Fruit fly (Drosophila melanogaster) whole organism, prepupa: Measurements from ENCODE around the gene Esp.

Source experiments
- Blimp-1 ChIP-seq: fragments of 200-800 bp; sonication (Bioruptor generic); optimal IDR thresholded peaks from 3 replicates; lab custom pipeline; 2017; ENCODE audit warnings: missing biosample characterization, missing genetic modification characterization, mild to moderate bottlenecking, moderate library complexity, missing genetic modification reagents
- CG10631 ChIP-seq: fragments of 200-800 bp; sonication (Bioruptor generic); optimal IDR thresholded peaks from 2 replicates; lab custom pipeline; 2016; ENCODE audit warnings: missing biosample characterization, missing genetic modification characterization
- CG10669 ChIP-seq: fragments of 200-800 bp; sonication (Bioruptor generic); optimal IDR thresholded peaks from 3 replicates; lab custom pipeline; 2018; ENCODE audit warnings: missing biosample characterization, mild to moderate bottlenecking, missing genetic modification characterization, moderate library complexity
- CG11762 ChIP-seq: fragments of 200-800 bp; sonication (Bioruptor generic); optimal IDR thresholded peaks from 3 replicates; lab custom pipeline; 2016; ENCODE audit warnings: missing biosample characterization, missing genetic modification characterization; ENCODE audit not compliant: insufficient read depth
- CG11902 ChIP-seq: fragments of 200-800 bp; sonication (Bioruptor generic); optimal IDR thresholded peaks from 3 replicates; lab custom pipeline; 2016; ENCODE audit warnings: missing biosample characterization, missing genetic modification characterization
- CG1621 ChIP-seq: fragments of 200-800 bp; sonication (Bioruptor generic); optimal IDR thresholded peaks from 3 replicates; lab custom pipeline; 2018; ENCODE audit warnings: missing biosample characterization, mild to moderate bottlenecking, missing genetic modification characterization
- CG16779 ChIP-seq: fragments of 200-800 bp; sonication (Bioruptor generic); optimal IDR thresholded peaks from 3 replicates; lab custom pipeline; 2017; ENCODE audit warnings: missing biosample characterization, mild to moderate bottlenecking, missing genetic modification characterization
- CG3919 ChIP-seq: fragments of 200-800 bp; sonication (Bioruptor generic); optimal IDR thresholded peaks from 3 replicates; lab custom pipeline; 2016; ENCODE audit warnings: missing biosample characterization, missing genetic modification characterization
- CG4318 ChIP-seq: fragments of 200-800 bp; sonication (Bioruptor generic); optimal IDR thresholded peaks from 3 replicates; lab custom pipeline; 2017; ENCODE audit warnings: missing biosample characterization, mild to moderate bottlenecking, missing genetic modification characterization
- CG6163 ChIP-seq: fragments of 200-800 bp; sonication (Bioruptor generic); IDR thresholded peaks from 3 replicates; pipeline ENCODE4 v1.3.6; 2022; ENCODE audit warnings: missing biosample characterization, missing genetic modification characterization
- CG6276 ChIP-seq: fragments of 200-800 bp; sonication (Bioruptor generic); optimal IDR thresholded peaks from 2 replicates; lab custom pipeline; 2017; ENCODE audit warnings: missing biosample characterization, mild to moderate bottlenecking, missing genetic modification characterization
- CG6792 ChIP-seq: fragments of 200-800 bp; sonication (Bioruptor generic); optimal IDR thresholded peaks from 3 replicates; lab custom pipeline; 2016; ENCODE audit warnings: missing biosample characterization, missing genetic modification characterization
- CG8119 ChIP-seq: fragments of 200-800 bp; sonication (Bioruptor generic); IDR thresholded peaks from 3 replicates; pipeline ENCODE4 v1.3.6; 2022; ENCODE audit warnings: missing biosample characterization, missing genetic modification characterization
- Eip75B ChIP-seq: fragments of 200-800 bp; sonication (Bioruptor generic); optimal IDR thresholded peaks from 3 replicates; lab custom pipeline; 2016; ENCODE audit warnings: missing biosample characterization, missing genetic modification characterization
- Eip78C ChIP-seq: fragments of 200-800 bp; sonication (Bioruptor generic); peaks from one replicate; lab custom pipeline; 2016; ENCODE audit warnings: missing biosample characterization, missing genetic modification characterization
- Ets21C ChIP-seq: fragments of 200-800 bp; sonication (Bioruptor generic); optimal IDR thresholded peaks from 3 replicates; lab custom pipeline; 2016; ENCODE audit warnings: missing biosample characterization, missing genetic modification characterization
- Gug ChIP-seq: fragments of 200-800 bp; sonication (Bioruptor generic); IDR thresholded peaks from 2 replicates; pipeline ENCODE4 v1.3.6; 2022; ENCODE audit warnings: missing biosample characterization, missing genetic modification characterization
- Hr4 ChIP-seq: fragments of 200-800 bp; sonication (Bioruptor generic); optimal IDR thresholded peaks from 3 replicates; lab custom pipeline; 2016; ENCODE audit warnings: missing biosample characterization, missing genetic modification characterization
- Sox14 ChIP-seq: fragments of 200-800 bp; sonication (Bioruptor generic); optimal IDR thresholded peaks from 3 replicates; lab custom pipeline; 2016; ENCODE audit warnings: missing biosample characterization, missing genetic modification characterization
- Sox15 ChIP-seq: fragments of 200-800 bp; sonication (Bioruptor generic); optimal IDR thresholded peaks from 3 replicates; lab custom pipeline; 2016; ENCODE audit warnings: missing biosample characterization, missing genetic modification characterization
- acj6 ChIP-seq: fragments of 200-800 bp; sonication (Bioruptor generic); optimal IDR thresholded peaks from 3 replicates; lab custom pipeline; 2016; ENCODE audit warnings: missing biosample characterization, missing genetic modification characterization
- cyc ChIP-seq: fragments of 200-800 bp; sonication (Bioruptor generic); optimal IDR thresholded peaks from 3 replicates; lab custom pipeline; 2016; ENCODE audit warnings: missing biosample characterization, missing genetic modification characterization
- dac ChIP-seq: fragments of 200-800 bp; sonication (Bioruptor generic); optimal IDR thresholded peaks from 2 replicates; lab custom pipeline; 2017; ENCODE audit warnings: missing biosample characterization, mild to moderate bottlenecking, missing genetic modification characterization
- dsx ChIP-seq: fragments of 200-800 bp; optimal IDR thresholded peaks from 3 replicates; lab custom pipeline; 2019; ENCODE audit warnings: missing biosample characterization, mild to moderate bottlenecking, missing genetic modification characterization, moderate library complexity; ENCODE audit not compliant: poor library complexity, severe bottlenecking
- eg ChIP-seq: fragments of 200-800 bp; sonication (Bioruptor generic); IDR thresholded peaks from 3 replicates; pipeline ENCODE4 v1.3.6; 2022; ENCODE audit warnings: missing biosample characterization, missing genetic modification characterization
- esn ChIP-seq: fragments of 200-800 bp; sonication (Bioruptor generic); optimal IDR thresholded peaks from 2 replicates; lab custom pipeline; 2016; ENCODE audit warnings: missing biosample characterization, mild to moderate bottlenecking, missing genetic modification characterization, moderate library complexity
- fkh ChIP-seq: fragments of 200-800 bp; sonication (Bioruptor generic); optimal IDR thresholded peaks from 3 replicates; lab custom pipeline; 2017; ENCODE audit warnings: missing biosample characterization, mild to moderate bottlenecking, missing genetic modification characterization, moderate library complexity
- net ChIP-seq: fragments of 200-800 bp; sonication (Bioruptor generic); optimal IDR thresholded peaks from 3 replicates; lab custom pipeline; 2016; ENCODE audit warnings: missing biosample characterization, missing genetic modification characterization
- pdm3 ChIP-seq: fragments of 200-800 bp; sonication (Bioruptor generic); optimal IDR thresholded peaks from 3 replicates; lab custom pipeline; 2016; ENCODE audit warnings: missing biosample characterization, missing genetic modification characterization
- ss ChIP-seq, 2 experiments: fragments of 200-800 bp; sonication (Bioruptor generic); optimal IDR thresholded peaks; 2 replicates in 1 of 2; 3 replicates in 1 of 2; lab custom pipeline; 2017 to 2018; ENCODE audit warnings: mild to moderate bottlenecking in 2 of 2, missing biosample characterization in 2 of 2, missing genetic modification characterization in 2 of 2, moderate library complexity in 1 of 2
- topi ChIP-seq: fragments of 200-800 bp; sonication (Bioruptor generic); optimal IDR thresholded peaks from 3 replicates; lab custom pipeline; 2016; ENCODE audit warnings: missing biosample characterization, missing genetic modification characterization
- vri ChIP-seq: fragments of 200-800 bp; sonication (Bioruptor generic); optimal IDR thresholded peaks from 3 replicates; lab custom pipeline; 2016; ENCODE audit warnings: missing biosample characterization, mild to moderate bottlenecking, missing genetic modification characterization

Gene Esp

dm6 chr3R:24893320-24893955 is 51.7 kb downstream of the Esp start (continued):
- TF ChIP-seq eg (GFP tag; lab: Robert Waterston, UW) (peak; percentile 84), ss (GFP tag; optimal IDR thresholded peaks at IDR 0.05; lab: Kevin White, UChicago) (peak; percentile 84 to 86), acj6 (GFP tag; lab: Kevin White, UChicago) (peak; percentile 81), pdm3 (GFP tag; lab: Kevin White, UChicago) (peak; percentile 68), CG10631 (GFP tag; lab: Kevin White, UChicago) (peak; percentile 88), Sox15 (GFP tag; lab: Kevin White, UChicago) (peak; percentile 39), esn (GFP tag; lab: Kevin White, UChicago) (peak; percentile 88), Hr4 (peak; percentile 66), CG11762 (GFP tag; lab: Kevin White, UChicago) (peak; percentile 80), fkh (GFP tag; lab: Kevin White, UChicago) (peak; percentile 64), CG11902 (peak; percentile 59), CG16779 (peak; percentile 81), CG1621 (peak; percentile 45), CG10669 (GFP tag; lab: Kevin White, UChicago) (peak; percentile 81), Gug (GFP tag; lab: Robert Waterston, UW) (peak; percentile 76), Sox14 (GFP tag; lab: Kevin White, UChicago) (peak; percentile 33), CG6792 (GFP tag; lab: Kevin White, UChicago) (peak; percentile 80), cyc (GFP tag; lab: Kevin White, UChicago) (peak; percentile 74), dac (GFP tag; lab: Kevin White, UChicago) (peak; percentile 62)

- TF ChIP-seq CG11762 (GFP tag; lab: Kevin White, UChicago) (peak; percentile 3), CG4318 (GFP tag; lab: Kevin White, UChicago) (no peak), CG6276 (GFP tag; lab: Kevin White, UChicago) (no peak), CG6163 (peak; percentile 28; the same call in 1 of the 3 replicates), net (peak; percentile 9), topi (GFP tag; lab: Kevin White, UChicago) (peak; percentile 10), fkh (GFP tag; lab: Kevin White, UChicago) (no peak), Sox14 (GFP tag; lab: Kevin White, UChicago) (no peak), CG8119 (GFP tag; lab: Robert Waterston, UW) (peak; percentile 29; the same call in 2 of the 3 replicates), Eip75B (GFP tag; lab: Kevin White, UChicago) (no peak), CG11902 (no peak), Sox15 (GFP tag; lab: Kevin White, UChicago) (no peak), pdm3 (GFP tag; lab: Kevin White, UChicago) (no peak), CG3919 (GFP tag; lab: Kevin White, UChicago) (peak; percentile 6), CG10669 (GFP tag; lab: Kevin White, UChicago) (no peak), vri (GFP tag; lab: Kevin White, UChicago) (no peak), acj6 (GFP tag; lab: Kevin White, UChicago) (no peak), Blimp-1 (GFP tag; lab: Kevin White, UChicago) (no peak), Ets21C (GFP tag; lab: Kevin White, UChicago) (no peak), eg (GFP tag; lab: Robert Waterston, UW) (peak; percentile 59; the same call in 1 of the 3 replicates), Eip78C (peak; percentile 68), cyc (GFP tag; lab: Kevin White, UChicago) (no peak), ss (GFP tag; optimal IDR thresholded peaks at IDR 0.05; lab: Kevin White, UChicago) (peak in 1 of 2 experiments; percentile 3), CG1621 (peak; percentile 1), dsx (GFP tag; lab: Kevin White, UChicago) (peak; percentile 9)
Measured at dm6 chr3R:24894419-24895206, 52.9 kb downstream of the Esp start, which contains the start of the genes CG31121 and CG11069. CG31121 (minus strand) TSS chr3R:24894605. CG11069 (plus strand) TSS chr3R:24894742.
